Worm (Caenorhabditis elegans) whole organism, young adult: ENCODE results near the gene nspc-15.

Experiments
- D2030.7 ChIP-seq: fragments of 200-800 bp; sonication (Bioruptor generic); IDR thresholded peaks from 2 replicates; pipeline ENCODE4 v1.3.6; 2022; ENCODE audit warnings: missing genetic modification reagents, missing genetic modification characterization, missing compliant biosample characterization
- F22D6.2 ChIP-seq: sonication (generic microtip); optimal IDR thresholded peaks from 2 replicates; lab custom pipeline; 2016; ENCODE audit warnings: mild to moderate bottlenecking, missing genetic modification characterization, missing compliant biosample characterization
- F33H1.4 ChIP-seq: fragments of 200-800 bp; sonication (Bioruptor generic); IDR thresholded peaks from 2 replicates; pipeline ENCODE4 v1.3.6; 2022; ENCODE audit warnings: missing genetic modification reagents, missing genetic modification characterization, missing compliant biosample characterization
- F39B2.1 ChIP-seq: fragments of 200-800 bp; sonication (Bioruptor generic); IDR thresholded peaks from 2 replicates; pipeline ENCODE4 v1.3.6; 2022; ENCODE audit warnings: missing genetic modification reagents, missing genetic modification characterization, missing compliant biosample characterization
- F57A8.1 ChIP-seq: fragments of 200-800 bp; sonication (Bioruptor generic); optimal IDR thresholded peaks from 2 replicates; lab custom pipeline; 2018; ENCODE audit warnings: mild to moderate bottlenecking, missing genetic modification characterization, moderate library complexity, missing compliant biosample characterization
- K11D2.4 ChIP-seq: fragments of 200-800 bp; sonication (Bioruptor generic); IDR thresholded peaks from 2 replicates; pipeline ENCODE4 v1.3.6; 2022; ENCODE audit warnings: missing genetic modification reagents, missing genetic modification characterization, missing compliant biosample characterization
- Y67H2A.10 ChIP-seq: fragments of 200-800 bp; sonication (Bioruptor generic); conservative IDR thresholded peaks from 2 replicates; pipeline ENCODE4 v1.3.6; 2022; ENCODE audit warnings: missing genetic modification reagents, missing genetic modification characterization, missing compliant biosample characterization
- Y79H2A.3 ChIP-seq: fragments of 200-800 bp; sonication (Bioruptor generic); conservative IDR thresholded peaks from 2 replicates; pipeline ENCODE4 v1.3.6; 2022; ENCODE audit warnings: missing genetic modification reagents, missing genetic modification characterization, missing compliant biosample characterization
- aptf-2 ChIP-seq: fragments of 200-800 bp; sonication (Bioruptor generic); conservative IDR thresholded peaks from 2 replicates; pipeline ENCODE4 v1.3.6; 2022; ENCODE audit warnings: missing genetic modification reagents, missing genetic modification characterization, missing compliant biosample characterization
- athp-1 ChIP-seq: sonication (generic microtip); optimal IDR thresholded peaks from 2 replicates; lab custom pipeline; 2017; ENCODE audit warnings: mild to moderate bottlenecking, missing genetic modification characterization, missing compliant biosample characterization
- bed-1 ChIP-seq: fragments of 200-800 bp; sonication (Bioruptor generic); IDR thresholded peaks from 2 replicates; pipeline ENCODE4 v1.3.6; 2022; ENCODE audit warnings: missing genetic modification reagents, missing genetic modification characterization, missing compliant biosample characterization
- bed-2 ChIP-seq: fragments of 200-800 bp; sonication (Bioruptor generic); IDR thresholded peaks from 2 replicates; pipeline ENCODE4 v1.3.6; 2022; ENCODE audit warnings: missing genetic modification reagents, missing genetic modification characterization, missing compliant biosample characterization
- ccch-3 ChIP-seq: fragments of 200-800 bp; sonication (Bioruptor generic); optimal IDR thresholded peaks from 2 replicates; lab custom pipeline; 2018; ENCODE audit warnings: mild to moderate bottlenecking, missing genetic modification characterization, missing compliant biosample characterization
- cebp-2 ChIP-seq: fragments of 200-800 bp; sonication (Bioruptor generic); IDR thresholded peaks from 2 replicates; pipeline ENCODE4 v1.3.6; 2022; ENCODE audit warnings: missing genetic modification characterization, missing compliant biosample characterization
- ceh-100 ChIP-seq: fragments of 200-800 bp; sonication (Bioruptor generic); IDR thresholded peaks from 2 replicates; pipeline ENCODE4 v1.3.6; 2022; ENCODE audit warnings: missing genetic modification reagents, missing genetic modification characterization, missing compliant biosample characterization
- ceh-79 ChIP-seq: sonication (generic microtip); optimal IDR thresholded peaks from 2 replicates; lab custom pipeline; 2017; ENCODE audit warnings: mild to moderate bottlenecking, missing genetic modification characterization, missing compliant biosample characterization
- ceh-91 ChIP-seq: fragments of 200-800 bp; sonication (Bioruptor generic); IDR thresholded peaks from 2 replicates; pipeline ENCODE4 v1.3.6; 2022; ENCODE audit warnings: missing genetic modification reagents, missing genetic modification characterization, missing compliant biosample characterization
- dox-1 ChIP-seq: fragments of 200-800 bp; sonication (Bioruptor generic); IDR thresholded peaks from 2 replicates; pipeline ENCODE4 v1.3.6; 2022; ENCODE audit warnings: missing genetic modification reagents, missing genetic modification characterization, missing compliant biosample characterization
- dpff-1 ChIP-seq: sonication (generic microtip); optimal IDR thresholded peaks from 2 replicates; lab custom pipeline; 2017; ENCODE audit warnings: mild to moderate bottlenecking, missing genetic modification characterization, missing compliant biosample characterization
- hmg-20 ChIP-seq: fragments of 200-800 bp; sonication (Bioruptor generic); IDR thresholded peaks from 2 replicates; pipeline ENCODE4 v1.3.6; 2022; ENCODE audit warnings: missing genetic modification reagents, missing genetic modification characterization, missing compliant biosample characterization
- lag-1 ChIP-seq: fragments of 200-800 bp; sonication (Bioruptor generic); IDR thresholded peaks from 2 replicates; pipeline ENCODE4 v1.3.6; 2022; ENCODE audit warnings: missing genetic modification reagents, missing genetic modification characterization, missing compliant biosample characterization
- let-607 ChIP-seq, 2 experiments: fragments of 200-800 bp in 1 of 2; sonication (Bioruptor generic) in 1 of 2; sonication (generic microtip) in 1 of 2; optimal IDR thresholded peaks; 2 replicates each; lab custom pipeline; 2016 to 2018; ENCODE audit warnings: mild to moderate bottlenecking in 2 of 2, missing compliant biosample characterization in 2 of 2, missing genetic modification characterization in 2 of 2, moderate library complexity in 2 of 2, missing genotype in 1 of 2
- lin-35 ChIP-seq, 3 experiments: fragments of 150-350 bp in 2 of 3; sonication (generic microtip) in 1 of 3; optimal IDR thresholded peaks; 2 replicates each; lab custom pipeline; 2014 to 2018; ENCODE audit warnings: missing biosample characterization in 3 of 3, missing genetic modification characterization in 3 of 3, missing genetic modification reagents in 3 of 3
- lin-54 ChIP-seq: fragments of 200-800 bp; sonication (Bioruptor generic); optimal IDR thresholded peaks from 2 replicates; lab custom pipeline; 2018; ENCODE audit warnings: mild to moderate bottlenecking, missing genetic modification characterization, missing compliant biosample characterization
- lir-1 ChIP-seq: fragments of 200-800 bp; sonication (Bioruptor generic); conservative IDR thresholded peaks from 2 replicates; pipeline ENCODE4 v1.3.6; 2022; ENCODE audit warnings: missing genetic modification reagents, missing genetic modification characterization, missing compliant biosample characterization
- madf-3 ChIP-seq: fragments of 200-800 bp; sonication (Bioruptor generic); IDR thresholded peaks from 2 replicates; pipeline ENCODE4 v1.3.6; 2022; ENCODE audit warnings: missing genetic modification reagents, missing genetic modification characterization, missing compliant biosample characterization
- nhr-179 ChIP-seq: sonication (generic microtip); optimal IDR thresholded peaks from 2 replicates; lab custom pipeline; 2016; ENCODE audit warnings: mild to moderate bottlenecking, missing genetic modification characterization, missing compliant biosample characterization
- nhr-90 ChIP-seq: sonication (generic microtip); optimal IDR thresholded peaks from 2 replicates; lab custom pipeline; 2016; ENCODE audit warnings: missing genotype, mild to moderate bottlenecking, missing genetic modification characterization, missing compliant biosample characterization
- pha-4 ChIP-seq: fragments of 150-350 bp; sonication (generic microtip); optimal IDR thresholded peaks from 2 replicates; lab custom pipeline; 2014; ENCODE audit warnings: missing biosample characterization, missing genetic modification reagents, missing genetic modification characterization
- repo-1 ChIP-seq: sonication (generic microtip); optimal IDR thresholded peaks from 2 replicates; lab custom pipeline; 2017; ENCODE audit warnings: mild to moderate bottlenecking, missing genetic modification characterization, missing compliant biosample characterization
- sdz-38 ChIP-seq: sonication (generic microtip); optimal IDR thresholded peaks from 2 replicates; lab custom pipeline; 2016; ENCODE audit warnings: missing genotype, missing genetic modification characterization, missing compliant biosample characterization
- sea-2 ChIP-seq: fragments of 200-800 bp; sonication (Bioruptor generic); IDR thresholded peaks from 2 replicates; pipeline ENCODE4 v1.3.6; 2022; ENCODE audit warnings: missing genetic modification characterization, missing compliant biosample characterization
- snpc-1.3 ChIP-seq: sonication (generic microtip); optimal IDR thresholded peaks from 2 replicates; lab custom pipeline; 2017; ENCODE audit warnings: missing genetic modification characterization, mild to moderate bottlenecking, missing compliant biosample characterization, antibody characterized with exemption, moderate library complexity, missing genotype, missing genetic modification reagents; ENCODE audit not compliant: insufficient read depth
- tbp1 ChIP-seq: fragments of 200-800 bp; sonication (Bioruptor generic); optimal IDR thresholded peaks from 2 replicates; lab custom pipeline; 2018; ENCODE audit warnings: mild to moderate bottlenecking, missing genetic modification characterization, missing compliant biosample characterization
- zim-3 ChIP-seq: sonication (generic microtip); optimal IDR thresholded peaks from 2 replicates; lab custom pipeline; 2017; ENCODE audit warnings: mild to moderate bottlenecking, missing genetic modification characterization, moderate library complexity, missing compliant biosample characterization
- ztf-28 ChIP-seq: fragments of 200-800 bp; sonication (Bioruptor generic); IDR thresholded peaks from 2 replicates; pipeline ENCODE4 v1.3.6; 2022; ENCODE audit warnings: missing genetic modification reagents, missing genetic modification characterization, missing compliant biosample characterization
- ztf-6 ChIP-seq: fragments of 200-800 bp; sonication (Bioruptor generic); IDR thresholded peaks from 2 replicates; pipeline ENCODE4 v1.3.6; 2022; ENCODE audit warnings: missing genetic modification reagents, missing genetic modification characterization, missing compliant biosample characterization

The nspc-15 gene

ce11 chrX:12360444-12360843, at the start of gene nspc-15, which contains the start of gene F19H6.6:
Gene nspc-15 (plus strand): TSS chrX:12360744.
Gene F19H6.6 (plus strand): TSS chrX:12360827.
- no peak for TF ChIP-seq lin-35 (GFP tag; optimal IDR thresholded peaks at IDR 0.05; lab: Kevin White, UChicago)
- no peak for TF ChIP-seq ccch-3 (GFP tag; lab: Kevin White, UChicago)
- TF ChIP-seq bed-1, result no peak
- TF ChIP-seq ceh-100 (GFP tag; lab: Robert Waterston, UW), result no peak
- no peak for TF ChIP-seq lag-1
- no peak for TF ChIP-seq dpff-1 (tag; lab: Kevin White, UChicago)
- TF ChIP-seq repo-1 (tag; lab: Kevin White, UChicago), result no peak
- no peak for TF ChIP-seq F33H1.4 (GFP tag; lab: Robert Waterston, UW)
- no peak for TF ChIP-seq Y67H2A.10 (GFP tag; lab: Robert Waterston, UW)
- TF ChIP-seq Y79H2A.3, result no peak
- TF ChIP-seq F39B2.1 (GFP tag; lab: Robert Waterston, UW), result no peak
- TF ChIP-seq let-607 (tag; optimal IDR thresholded peaks at IDR 0.05; lab: Kevin White, UChicago), result no peak
- no peak for TF ChIP-seq hmg-20 (GFP tag; lab: Robert Waterston, UW)
- no peak for TF ChIP-seq tbp1 (GFP tag; lab: Kevin White, UChicago)
- TF ChIP-seq D2030.7 (GFP tag; lab: Robert Waterston, UW), result no peak
- no peak for TF ChIP-seq ztf-28 (GFP tag; lab: Robert Waterston, UW)
- no peak for TF ChIP-seq athp-1 (tag; lab: Kevin White, UChicago)
- no peak for TF ChIP-seq ceh-91 (GFP tag; lab: Robert Waterston, UW)

- TF ChIP-seq zim-3 (tag; lab: Kevin White, UChicago) (no peak), lin-35 (GFP tag; optimal IDR thresholded peaks at IDR 0.05; lab: Kevin White, UChicago) (no peak), ceh-79 (tag; lab: Kevin White, UChicago) (no peak), sea-2 (GFP tag; lab: Robert Waterston, UW) (no peak), K11D2.4 (GFP tag; lab: Robert Waterston, UW) (peak; percentile 52; the same call in 1 of the 2 replicates), let-607 (tag; optimal IDR thresholded peaks at IDR 0.05; lab: Kevin White, UChicago) (no peak), nhr-90 (tag; lab: Kevin White, UChicago) (no peak), pha-4 (tag; lab: Kevin White, UChicago) (no peak), sdz-38 (no peak), lir-1 (GFP tag; lab: Robert Waterston, UW) (peak; percentile 57; the same call in 1 of the 2 replicates), bed-2 (GFP tag; lab: Robert Waterston, UW) (peak; percentile 59; the same call in 1 of the 2 replicates)
Observed at ce11 chrX:12313779-12314178, 46.8 kb upstream of the nspc-15 start.

- TF ChIP-seq cebp-2 (GFP tag; lab: Robert Waterston, UW), result no peak
- no peak for TF ChIP-seq F57A8.1 (GFP tag; lab: Kevin White, UChicago)
- TF ChIP-seq snpc-1.3 (tag; lab: Kevin White, UChicago), result no peak
- TF ChIP-seq aptf-2, result no peak
- no peak for TF ChIP-seq ztf-6 (GFP tag; lab: Robert Waterston, UW)
- no peak for TF ChIP-seq tbp1 (GFP tag; lab: Kevin White, UChicago)
- no peak for TF ChIP-seq lin-54
- TF ChIP-seq nhr-179 (tag; lab: Kevin White, UChicago), result no peak
- TF ChIP-seq madf-3 (GFP tag; lab: Robert Waterston, UW), result no peak
- no peak for TF ChIP-seq ceh-100 (GFP tag; lab: Robert Waterston, UW)
- TF ChIP-seq dox-1 (GFP tag; lab: Robert Waterston, UW), result no peak
- no peak for TF ChIP-seq F22D6.2 (tag; lab: Kevin White, UChicago)
Observed at ce11 chrX:12314395-12314794, 46.1 kb upstream of the nspc-15 start.
